Worm (Caenorhabditis elegans): ENCODE measurements around the gene D1014.13.

- no peak for TF ChIP-seq lin-39 (tag; optimal IDR thresholded peaks at IDR 0.05)
- TF ChIP-seq pha-4 (tag; optimal IDR thresholded peaks at IDR 0.05): no peak
Measured at ce11 chrV:8143605-8144004, 1.8 kb upstream of the D1014.13 start, which contains the start of gene D1014.2.

Measured in whole organism, L3 larva.